Fruit fly (Drosophila melanogaster): ENCODE data around the gene Cpr65Eb.

DNA sequence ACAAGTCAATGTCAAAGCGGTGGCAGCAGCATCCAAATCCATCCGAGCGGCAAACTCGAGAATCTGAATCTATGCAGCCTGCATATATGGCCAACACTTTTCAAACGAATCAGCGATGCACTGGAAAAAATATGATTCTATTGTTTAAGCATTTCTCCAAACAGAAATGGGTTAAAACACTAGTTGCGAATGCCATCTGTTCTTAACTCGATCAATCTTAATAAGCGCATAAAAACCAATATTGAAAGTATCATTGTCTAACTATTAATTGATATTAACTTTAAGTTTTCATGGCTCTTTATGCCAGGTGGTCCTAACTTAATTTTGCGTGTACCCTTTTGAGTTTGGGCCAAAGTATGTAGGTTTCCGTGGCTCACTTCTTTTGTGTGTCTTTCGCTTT is 17.1 kb upstream of the Cpr65Eb start:
- TF ChIP-seq CG12659 (GFP tag; optimal IDR thresholded peaks at IDR 0.05) (no peak), NFAT (GFP tag; IDR thresholded peaks at IDR 0.05) (no peak), Dref (GFP tag; IDR thresholded peaks at IDR 0.05) (no peak), CG3407 (GFP tag; optimal IDR thresholded peaks at IDR 0.05) (peak; percentile 3), CG16863 (GFP tag; optimal IDR thresholded peaks at IDR 0.05) (no peak), ro (GFP tag; IDR thresholded peaks at IDR 0.05) (no peak), CG7786 (GFP tag; optimal IDR thresholded peaks at IDR 0.05) (no peak), tx (GFP tag; optimal IDR thresholded peaks at IDR 0.05) (no peak), klu (GFP tag; IDR thresholded peaks at IDR 0.05) (no peak), CG4730 (GFP tag; IDR thresholded peaks at IDR 0.05) (no peak), eyg (GFP tag; optimal IDR thresholded peaks at IDR 0.05) (no peak), B-H2 (GFP tag; optimal IDR thresholded peaks at IDR 0.05) (no peak), Myb (GFP tag; optimal IDR thresholded peaks at IDR 0.05) (no peak)

Measured in whole organism, embryonic.